Worm (Caenorhabditis elegans) whole organism, young adult: ENCODE results near the gene adm-2.

Experiments
- B0035.1 ChIP-seq: sonication (generic microtip); optimal IDR thresholded peaks from 2 replicates; lab custom pipeline; 2016; ENCODE audit warnings: missing genetic modification characterization, mild to moderate bottlenecking, missing compliant biosample characterization, missing genotype, missing genetic modification reagents
- B0261.1 ChIP-seq: sonication (generic microtip); optimal IDR thresholded peaks from 2 replicates; lab custom pipeline; 2016; ENCODE audit warnings: mild to moderate bottlenecking, missing genetic modification characterization, moderate library complexity, missing compliant biosample characterization
- D2030.7 ChIP-seq: fragments of 200-800 bp; sonication (Bioruptor generic); IDR thresholded peaks from 2 replicates; pipeline ENCODE4 v1.3.6; 2022; ENCODE audit warnings: missing genetic modification reagents, missing genetic modification characterization, missing compliant biosample characterization
- F10E7.11 ChIP-seq: sonication (generic microtip); optimal IDR thresholded peaks from 2 replicates; lab custom pipeline; 2017; ENCODE audit warnings: mild to moderate bottlenecking, missing genetic modification characterization, moderate library complexity, missing compliant biosample characterization
- F22D6.2 ChIP-seq: sonication (generic microtip); optimal IDR thresholded peaks from 2 replicates; lab custom pipeline; 2016; ENCODE audit warnings: mild to moderate bottlenecking, missing genetic modification characterization, missing compliant biosample characterization
- F37B4.10 ChIP-seq: fragments of 200-800 bp; sonication (Bioruptor generic); IDR thresholded peaks from 2 replicates; pipeline ENCODE4 v1.3.6; 2022; ENCODE audit warnings: missing genetic modification characterization, missing compliant biosample characterization
- F55B11.4 ChIP-seq: sonication (generic microtip); optimal IDR thresholded peaks from 2 replicates; lab custom pipeline; 2016; ENCODE audit warnings: missing compliant biosample characterization, missing genetic modification characterization, borderline replicate concordance; ENCODE audit not compliant: insufficient read depth
- F57A8.1 ChIP-seq: fragments of 200-800 bp; sonication (Bioruptor generic); optimal IDR thresholded peaks from 2 replicates; lab custom pipeline; 2018; ENCODE audit warnings: mild to moderate bottlenecking, missing genetic modification characterization, moderate library complexity, missing compliant biosample characterization
- K12H6.12 ChIP-seq: fragments of 200-800 bp; sonication (Bioruptor generic); optimal IDR thresholded peaks from 2 replicates; lab custom pipeline; 2018; ENCODE audit warnings: mild to moderate bottlenecking, missing genetic modification characterization, missing compliant biosample characterization
- T07F8.4 ChIP-seq: sonication (generic microtip); optimal IDR thresholded peaks from 2 replicates; lab custom pipeline; 2016; ENCODE audit warnings: mild to moderate bottlenecking, missing genetic modification characterization, moderate library complexity, missing compliant biosample characterization
- Y53F4B.3 ChIP-seq: fragments of 200-800 bp; sonication (Bioruptor generic); IDR thresholded peaks from 2 replicates; pipeline ENCODE4 v1.3.6; 2022; ENCODE audit warnings: missing genetic modification reagents, missing genetic modification characterization, missing compliant biosample characterization
- Y95B8A.8 ChIP-seq: fragments of 200-800 bp; sonication (Bioruptor generic); IDR thresholded peaks from 2 replicates; pipeline ENCODE4 v1.3.6; 2022; ENCODE audit warnings: missing genetic modification reagents, missing genetic modification characterization, missing compliant biosample characterization
- ZK185.1 ChIP-seq: sonication (generic microtip); optimal IDR thresholded peaks from 2 replicates; lab custom pipeline; 2016; ENCODE audit warnings: mild to moderate bottlenecking, missing genetic modification characterization, missing compliant biosample characterization; ENCODE audit not compliant: poor library complexity, severe bottlenecking
- ama-1 ChIP-seq, 3 experiments: fragments of 150-350 bp in 1 of 3; sonication (generic microtip) in 2 of 3; optimal IDR thresholded peaks; 2 replicates each; lab custom pipeline; 2014 to 2018; ENCODE audit warnings: missing biosample characterization in 2 of 3, missing genetic modification characterization in 2 of 3, missing genetic modification reagents in 2 of 3
- aptf-3 ChIP-seq: fragments of 200-800 bp; sonication (Bioruptor generic); IDR thresholded peaks from 2 replicates; pipeline ENCODE4 v1.3.6; 2022; ENCODE audit warnings: missing genetic modification characterization, missing compliant biosample characterization
- atf-7 ChIP-seq: sonication (generic microtip); optimal IDR thresholded peaks from 2 replicates; lab custom pipeline; 2017; ENCODE audit warnings: mild to moderate bottlenecking, missing genetic modification characterization, missing compliant biosample characterization
- attf-5 ChIP-seq: fragments of 200-800 bp; sonication (Bioruptor generic); optimal IDR thresholded peaks from 2 replicates; lab custom pipeline; 2018; ENCODE audit warnings: mild to moderate bottlenecking, missing genetic modification characterization, missing compliant biosample characterization
- attf-6 ChIP-seq: fragments of 200-800 bp; sonication (Bioruptor generic); IDR thresholded peaks from 2 replicates; pipeline ENCODE4 v1.3.6; 2022; ENCODE audit warnings: missing genetic modification reagents, missing genetic modification characterization, missing compliant biosample characterization
- ceh-27 ChIP-seq: fragments of 200-800 bp; sonication (Bioruptor generic); optimal IDR thresholded peaks from 2 replicates; lab custom pipeline; 2018; ENCODE audit warnings: mild to moderate bottlenecking, missing genetic modification characterization, moderate library complexity, missing compliant biosample characterization
- ceh-58 ChIP-seq: fragments of 200-800 bp; sonication (Bioruptor generic); IDR thresholded peaks from 2 replicates; pipeline ENCODE4 v1.3.6; 2022; ENCODE audit warnings: missing genetic modification characterization, missing compliant biosample characterization
- dox-1 ChIP-seq: fragments of 200-800 bp; sonication (Bioruptor generic); IDR thresholded peaks from 2 replicates; pipeline ENCODE4 v1.3.6; 2022; ENCODE audit warnings: missing genetic modification reagents, missing genetic modification characterization, missing compliant biosample characterization
- dpff-1 ChIP-seq: sonication (generic microtip); optimal IDR thresholded peaks from 2 replicates; lab custom pipeline; 2017; ENCODE audit warnings: mild to moderate bottlenecking, missing genetic modification characterization, missing compliant biosample characterization
- efl-1 ChIP-seq: fragments of 150-350 bp; optimal IDR thresholded peaks from 2 replicates; lab custom pipeline; 2014; ENCODE audit warnings: missing biosample characterization, missing genetic modification reagents, missing genetic modification characterization
- hlh-26 ChIP-seq: fragments of 200-800 bp; sonication (Bioruptor generic); conservative IDR thresholded peaks from 2 replicates; pipeline ENCODE4 v1.3.6; 2022; ENCODE audit warnings: missing genetic modification reagents, missing genetic modification characterization, missing compliant biosample characterization
- hmg-20 ChIP-seq: fragments of 200-800 bp; sonication (Bioruptor generic); IDR thresholded peaks from 2 replicates; pipeline ENCODE4 v1.3.6; 2022; ENCODE audit warnings: missing genetic modification reagents, missing genetic modification characterization, missing compliant biosample characterization
- hrde-1 ChIP-seq: sonication (generic microtip); optimal IDR thresholded peaks from 2 replicates; lab custom pipeline; 2016; ENCODE audit warnings: missing genetic modification characterization, mild to moderate bottlenecking, missing compliant biosample characterization, moderate library complexity, missing genotype, missing genetic modification reagents, borderline replicate concordance
- hsf-1 ChIP-seq: fragments of 200-800 bp; sonication (Bioruptor generic); IDR thresholded peaks from 2 replicates; pipeline ENCODE4 v1.3.6; 2022; ENCODE audit warnings: missing genetic modification reagents, missing genetic modification characterization, missing compliant biosample characterization
- let-526 ChIP-seq: fragments of 200-800 bp; sonication (Bioruptor generic); IDR thresholded peaks from 2 replicates; pipeline ENCODE4 v1.3.6; 2022; ENCODE audit warnings: missing genetic modification reagents, missing genetic modification characterization, missing compliant biosample characterization
- let-607 ChIP-seq, 2 experiments: fragments of 200-800 bp in 1 of 2; sonication (Bioruptor generic) in 1 of 2; sonication (generic microtip) in 1 of 2; optimal IDR thresholded peaks; 2 replicates each; lab custom pipeline; 2016 to 2018; ENCODE audit warnings: mild to moderate bottlenecking in 2 of 2, missing compliant biosample characterization in 2 of 2, missing genetic modification characterization in 2 of 2, moderate library complexity in 2 of 2, missing genotype in 1 of 2
- lin-26 ChIP-seq: fragments of 200-800 bp; sonication (Bioruptor generic); IDR thresholded peaks from 2 replicates; pipeline ENCODE4 v1.3.6; 2022; ENCODE audit warnings: missing genetic modification reagents, missing genetic modification characterization, missing compliant biosample characterization
- lsl-1 ChIP-seq: fragments of 200-800 bp; sonication (Bioruptor generic); optimal IDR thresholded peaks from 2 replicates; lab custom pipeline; 2018; ENCODE audit warnings: mild to moderate bottlenecking, missing genetic modification characterization, moderate library complexity, missing compliant biosample characterization
- madf-10 ChIP-seq: sonication (generic microtip); optimal IDR thresholded peaks from 2 replicates; lab custom pipeline; 2016; ENCODE audit warnings: mild to moderate bottlenecking, missing genetic modification characterization, missing compliant biosample characterization
- madf-8 ChIP-seq: fragments of 200-800 bp; sonication (Bioruptor generic); conservative IDR thresholded peaks from 2 replicates; pipeline ENCODE4 v1.3.6; 2022; ENCODE audit warnings: missing genetic modification reagents, missing genetic modification characterization, missing compliant biosample characterization
- mes-4 ChIP-seq: sonication (generic microtip); optimal IDR thresholded peaks from 2 replicates; lab custom pipeline; 2016; ENCODE audit warnings: missing genotype, missing genetic modification characterization, missing compliant biosample characterization
- nhr-80 ChIP-seq: sonication (generic microtip); optimal IDR thresholded peaks from 2 replicates; lab custom pipeline; 2016; ENCODE audit warnings: missing genetic modification characterization, missing compliant biosample characterization
- pha-4 ChIP-seq: fragments of 150-350 bp; sonication (generic microtip); optimal IDR thresholded peaks from 2 replicates; lab custom pipeline; 2014; ENCODE audit warnings: missing biosample characterization, missing genetic modification reagents, missing genetic modification characterization
- rec-8 ChIP-seq, 2 experiments: sonication (generic microtip); optimal IDR thresholded peaks; 2 replicates each; lab custom pipeline; 2016; ENCODE audit warnings: mild to moderate bottlenecking in 2 of 2, missing genetic modification characterization in 2 of 2, missing genetic modification reagents in 2 of 2, missing genotype in 2 of 2, missing biosample characterization in 1 of 2, missing compliant biosample characterization in 1 of 2, moderate library complexity in 1 of 2
- repo-1 ChIP-seq: sonication (generic microtip); optimal IDR thresholded peaks from 2 replicates; lab custom pipeline; 2017; ENCODE audit warnings: mild to moderate bottlenecking, missing genetic modification characterization, missing compliant biosample characterization
- sdz-38 ChIP-seq: sonication (generic microtip); optimal IDR thresholded peaks from 2 replicates; lab custom pipeline; 2016; ENCODE audit warnings: missing genotype, missing genetic modification characterization, missing compliant biosample characterization
- snpc-1.1 ChIP-seq: sonication (generic microtip); optimal IDR thresholded peaks from 2 replicates; lab custom pipeline; 2017; ENCODE audit warnings: missing genetic modification characterization, mild to moderate bottlenecking, missing compliant biosample characterization, antibody characterized with exemption, moderate library complexity, missing genotype, missing genetic modification reagents; ENCODE audit not compliant: insufficient read depth
- snpc-1.3 ChIP-seq: sonication (generic microtip); optimal IDR thresholded peaks from 2 replicates; lab custom pipeline; 2017; ENCODE audit warnings: missing genetic modification characterization, mild to moderate bottlenecking, missing compliant biosample characterization, antibody characterized with exemption, moderate library complexity, missing genotype, missing genetic modification reagents; ENCODE audit not compliant: insufficient read depth
- snpc-3.4 ChIP-seq: sonication (generic microtip); optimal IDR thresholded peaks from 2 replicates; lab custom pipeline; 2017; ENCODE audit warnings: missing genetic modification characterization, mild to moderate bottlenecking, missing compliant biosample characterization, antibody characterized with exemption, moderate library complexity, missing genotype, missing genetic modification reagents
- somi-1 ChIP-seq: fragments of 200-800 bp; sonication (Bioruptor generic); optimal IDR thresholded peaks from 2 replicates; lab custom pipeline; 2018; ENCODE audit warnings: mild to moderate bottlenecking, missing genetic modification characterization, missing compliant biosample characterization
- tbp1 ChIP-seq: fragments of 200-800 bp; sonication (Bioruptor generic); optimal IDR thresholded peaks from 2 replicates; lab custom pipeline; 2018; ENCODE audit warnings: mild to moderate bottlenecking, missing genetic modification characterization, missing compliant biosample characterization
- xnd-1 ChIP-seq: sonication (generic microtip); optimal IDR thresholded peaks from 2 replicates; lab custom pipeline; 2016; ENCODE audit warnings: missing genotype, missing genetic modification reagents, missing genetic modification characterization, missing compliant biosample characterization
- ztf-22 ChIP-seq: fragments of 200-800 bp; sonication (Bioruptor generic); optimal IDR thresholded peaks from 2 replicates; lab custom pipeline; 2018; ENCODE audit warnings: mild to moderate bottlenecking, missing genetic modification characterization, moderate library complexity, missing compliant biosample characterization
- ztf-26 ChIP-seq: sonication (generic microtip); optimal IDR thresholded peaks from 2 replicates; lab custom pipeline; 2017; ENCODE audit warnings: missing genetic modification characterization, missing compliant biosample characterization
- ztf-3 ChIP-seq: fragments of 200-800 bp; sonication (Bioruptor generic); optimal IDR thresholded peaks from 2 replicates; lab custom pipeline; 2018; ENCODE audit warnings: mild to moderate bottlenecking, missing genetic modification characterization, missing compliant biosample characterization

Gene adm-2

ce11 chrX:13716313-13716712 is 28.6 kb downstream of the adm-2 start (continued):
- TF ChIP-seq snpc-1.1 (no peak), snpc-1.3 (tag; lab: Kevin White, UChicago) (no peak), attf-5 (GFP tag; lab: Kevin White, UChicago) (peak; percentile 6), hrde-1 (no peak), pha-4 (tag; lab: Kevin White, UChicago) (no peak), F37B4.10 (GFP tag; lab: Robert Waterston, UW) (no peak), rec-8 (tag; optimal IDR thresholded peaks at IDR 0.05; lab: Kevin White, UChicago) (no peak), repo-1 (tag; lab: Kevin White, UChicago) (no peak), madf-10 (tag; lab: Kevin White, UChicago) (peak; percentile 8), mes-4 (tag; lab: Kevin White, UChicago) (no peak), somi-1 (GFP tag; lab: Kevin White, UChicago) (no peak), sdz-38 (tag; lab: Kevin White, UChicago) (no peak), let-526 (GFP tag; lab: Robert Waterston, UW) (no peak), ZK185.1 (peak; percentile 30), hmg-20 (GFP tag; lab: Robert Waterston, UW) (0 out of 2 replicates have a peak, but pooled peaks have one; percentile 29), aptf-3 (no peak), madf-8 (GFP tag; lab: Robert Waterston, UW) (no peak), ceh-27 (no peak), F57A8.1 (GFP tag; lab: Kevin White, UChicago) (no peak), attf-6 (GFP tag; lab: Robert Waterston, UW) (no peak), B0035.1 (tag; lab: Kevin White, UChicago) (no peak), lsl-1 (GFP tag; lab: Kevin White, UChicago) (no peak), B0261.1 (tag; lab: Kevin White, UChicago) (peak; percentile 81), Y53F4B.3 (no peak), atf-7 (tag; lab: Kevin White, UChicago) (no peak), dox-1 (GFP tag; lab: Robert Waterston, UW) (no peak; the same call in 1 of the 2 replicates), hsf-1 (GFP tag; lab: Robert Waterston, UW) (no peak), ceh-58 (GFP tag; lab: Robert Waterston, UW) (no peak), ama-1 (optimal IDR thresholded peaks at IDR 0.05; lab: Kevin White, UChicago) (no peak), ama-1 (GFP tag; optimal IDR thresholded peaks at IDR 0.05; lab: Kevin White, UChicago) (peak in 1 of 2 experiments; percentile 59), F22D6.2 (no peak), F10E7.11 (tag; lab: Kevin White, UChicago) (no peak), T07F8.4 (no peak), lin-26 (GFP tag; lab: Robert Waterston, UW) (peak; percentile 75; the same call in 1 of the 2 replicates), hlh-26 (GFP tag; lab: Robert Waterston, UW) (no peak), ztf-3 (GFP tag; lab: Kevin White, UChicago) (no peak), xnd-1 (tag; lab: Kevin White, UChicago) (no peak), efl-1 (no peak), dpff-1 (no peak), D2030.7 (GFP tag; lab: Robert Waterston, UW) (no peak), Y95B8A.8 (GFP tag; lab: Robert Waterston, UW) (no peak), K12H6.12 (peak; percentile 2), ztf-26 (no peak), let-607 (tag; optimal IDR thresholded peaks at IDR 0.05; lab: Kevin White, UChicago) (peak in 1 of 2 experiments; percentile 41), tbp1 (GFP tag; lab: Kevin White, UChicago) (peak; percentile 88), nhr-80 (tag; lab: Kevin White, UChicago) (peak; percentile 11), ztf-22 (GFP tag; lab: Kevin White, UChicago) (no peak), snpc-3.4 (tag; lab: Kevin White, UChicago) (no peak), F55B11.4 (tag; lab: Kevin White, UChicago) (no peak)
